Fruit fly (Drosophila melanogaster) whole organism, embryonic: ENCODE measurements around the gene Jon99Ciii.

ENCODE experiments used
- Ada2b ChIP-seq: fragments of 200-800 bp; sonication (Bioruptor generic); IDR thresholded peaks from 2 replicates; pipeline ENCODE4 v1.3.6; 2022; ENCODE audit warnings: missing biosample characterization, missing genetic modification characterization
- Atf6 ChIP-seq: fragments of 200-800 bp; sonication (Bioruptor generic); IDR thresholded peaks from 2 replicates; pipeline ENCODE4 v1.3.6; 2022; ENCODE audit warnings: missing biosample characterization, missing genetic modification characterization
- Bgb ChIP-seq: fragments of 200-800 bp; sonication (Bioruptor generic); IDR thresholded peaks from 2 replicates; pipeline ENCODE4 v1.3.6; 2022; ENCODE audit warnings: missing biosample characterization, missing genetic modification characterization; ENCODE audit not compliant: partially characterized antibody
- CG10959 ChIP-seq: fragments of 200-800 bp; sonication (Bioruptor generic); IDR thresholded peaks from 2 replicates; pipeline ENCODE4 v1.3.6; 2022; ENCODE audit warnings: missing biosample characterization, missing genetic modification characterization
- CG10979 ChIP-seq: fragments of 200-800 bp; sonication (Bioruptor generic); optimal IDR thresholded peaks from 2 replicates; lab custom pipeline; 2018; ENCODE audit warnings: missing biosample characterization, mild to moderate bottlenecking, missing genetic modification characterization, moderate library complexity
- CG11723 ChIP-seq: fragments of 200-800 bp; sonication (Bioruptor generic); optimal IDR thresholded peaks from 2 replicates; lab custom pipeline; 2017; ENCODE audit warnings: missing biosample characterization, mild to moderate bottlenecking, missing genetic modification characterization
- CG12104 ChIP-seq: fragments of 200-800 bp; sonication (Bioruptor generic); optimal IDR thresholded peaks from 3 replicates; lab custom pipeline; 2016; ENCODE audit warnings: missing biosample characterization, missing genetic modification characterization
- CG12155 ChIP-seq: fragments of 200-800 bp; sonication (Bioruptor generic); optimal IDR thresholded peaks from 3 replicates; lab custom pipeline; 2016; ENCODE audit warnings: missing biosample characterization, missing genetic modification characterization
- CG12744 ChIP-seq: fragments of 200-800 bp; sonication (Bioruptor generic); optimal IDR thresholded peaks from 2 replicates; lab custom pipeline; 2016; ENCODE audit warnings: missing biosample characterization, missing genetic modification characterization
- CG13287 ChIP-seq: fragments of 200-800 bp; sonication (Bioruptor generic); IDR thresholded peaks from 2 replicates; pipeline ENCODE4 v1.3.6; 2022; ENCODE audit warnings: missing biosample characterization, missing genetic modification characterization; ENCODE audit not compliant: partially characterized antibody
- CG13775 ChIP-seq: fragments of 200-800 bp; sonication (Bioruptor generic); optimal IDR thresholded peaks from 3 replicates; lab custom pipeline; 2017; ENCODE audit warnings: missing biosample characterization, mild to moderate bottlenecking, missing genetic modification characterization
- CG15479 ChIP-seq: fragments of 200-800 bp; sonication (Bioruptor generic); optimal IDR thresholded peaks from 3 replicates; lab custom pipeline; 2019; ENCODE audit warnings: missing biosample characterization, mild to moderate bottlenecking, missing genetic modification characterization, moderate library complexity
- CG16813 ChIP-seq: fragments of 200-800 bp; sonication (Bioruptor generic); IDR thresholded peaks from 3 replicates; pipeline ENCODE4 v1.3.6; 2022; ENCODE audit warnings: missing biosample characterization, missing genetic modification characterization; ENCODE audit not compliant: partially characterized antibody
- CG16815 ChIP-seq: fragments of 200-800 bp; sonication (Bioruptor generic); optimal IDR thresholded peaks from 3 replicates; lab custom pipeline; 2017; ENCODE audit warnings: missing biosample characterization, mild to moderate bottlenecking, missing genetic modification characterization
- CG2712 ChIP-seq: fragments of 200-800 bp; optimal IDR thresholded peaks from 3 replicates; lab custom pipeline; 2019; ENCODE audit warnings: missing biosample characterization, mild to moderate bottlenecking, missing genetic modification characterization, moderate library complexity
- CG42726 ChIP-seq: fragments of 200-800 bp; sonication (Bioruptor generic); IDR thresholded peaks from 2 replicates; pipeline ENCODE4 v1.3.6; 2022; ENCODE audit warnings: missing biosample characterization, missing genetic modification characterization; ENCODE audit not compliant: partially characterized antibody
- CG7357 ChIP-seq: fragments of 200-800 bp; sonication (Bioruptor generic); IDR thresholded peaks from 3 replicates; pipeline ENCODE4 v1.3.6; 2022; ENCODE audit warnings: missing biosample characterization, missing genetic modification characterization
- Dll ChIP-seq: fragments of 200-800 bp; sonication (Bioruptor generic); IDR thresholded peaks from 4 replicates; pipeline ENCODE4 v1.3.6; 2022; ENCODE audit warnings: missing biosample characterization, missing genetic modification characterization; ENCODE audit not compliant: partially characterized antibody
- Doc3 ChIP-seq: fragments of 200-800 bp; sonication (Bioruptor generic); IDR thresholded peaks from 3 replicates; pipeline ENCODE4 v1.3.6; 2022; ENCODE audit warnings: missing biosample characterization, missing genetic modification characterization; ENCODE audit not compliant: partially characterized antibody
- Dp ChIP-seq: fragments of 200-800 bp; sonication (Bioruptor generic); optimal IDR thresholded peaks from 2 replicates; lab custom pipeline; 2018; ENCODE audit warnings: missing biosample characterization, mild to moderate bottlenecking, missing genetic modification characterization, moderate library complexity
- E2f2 ChIP-seq: fragments of 200-800 bp; sonication (Bioruptor generic); IDR thresholded peaks from 2 replicates; pipeline ENCODE4 v1.3.6; 2022; ENCODE audit warnings: missing biosample characterization, missing genetic modification characterization
- H2.0 ChIP-seq: fragments of 200-800 bp; sonication (Bioruptor generic); IDR thresholded peaks from 2 replicates; pipeline ENCODE4 v1.3.6; 2022; ENCODE audit warnings: missing biosample characterization, missing genetic modification characterization
- HLH3B ChIP-seq: fragments of 200-800 bp; sonication (Bioruptor generic); IDR thresholded peaks from 2 replicates; pipeline ENCODE4 v1.3.6; 2022; ENCODE audit warnings: missing biosample characterization, missing genetic modification characterization
- Hr51 ChIP-seq, 2 experiments: fragments of 200-800 bp; sonication (Bioruptor generic); optimal IDR thresholded peaks; 2 replicates in 1 of 2; 3 replicates in 1 of 2; lab custom pipeline; 2016 to 2018; ENCODE audit warnings: missing biosample characterization in 2 of 2, missing genetic modification characterization in 2 of 2, mild to moderate bottlenecking in 1 of 2, moderate library complexity in 1 of 2
- MESR4 ChIP-seq: fragments of 200-800 bp; sonication (Bioruptor generic); optimal IDR thresholded peaks from 2 replicates; lab custom pipeline; 2018; ENCODE audit warnings: missing biosample characterization, mild to moderate bottlenecking, missing genetic modification characterization, moderate library complexity
- NFAT ChIP-seq: fragments of 200-800 bp; sonication (Bioruptor generic); IDR thresholded peaks from 2 replicates; pipeline ENCODE4 v1.3.6; 2022; ENCODE audit warnings: missing biosample characterization, missing genetic modification characterization
- Oaz ChIP-seq: fragments of 200-800 bp; sonication (Bioruptor generic); IDR thresholded peaks from 2 replicates; pipeline ENCODE4 v1.3.6; 2022; ENCODE audit warnings: missing biosample characterization, missing genetic modification characterization
- Ptx1 ChIP-seq: fragments of 200-800 bp; sonication (Bioruptor generic); IDR thresholded peaks from 2 replicates; pipeline ENCODE4 v1.3.6; 2022; ENCODE audit warnings: missing biosample characterization, missing genetic modification characterization
- Rfx ChIP-seq: fragments of 200-800 bp; sonication (Bioruptor generic); IDR thresholded peaks from 2 replicates; pipeline ENCODE4 v1.3.6; 2022; ENCODE audit warnings: missing biosample characterization, missing genetic modification characterization
- Scr ChIP-seq: fragments of 200-800 bp; sonication (Bioruptor generic); IDR thresholded peaks from 2 replicates; pipeline ENCODE4 v1.3.6; 2022; ENCODE audit warnings: missing biosample characterization, missing genetic modification characterization; ENCODE audit not compliant: partially characterized antibody
- Sin3A ChIP-seq: fragments of >200 bp; optimal IDR thresholded peaks from 2 replicates; lab custom pipeline; 2018
- ash1 ChIP-seq: fragments of 200-800 bp; sonication (Bioruptor generic); optimal IDR thresholded peaks from 2 replicates; lab custom pipeline; 2018; ENCODE audit warnings: missing biosample characterization, mild to moderate bottlenecking, missing genetic modification characterization
- bbx ChIP-seq: fragments of 200-800 bp; sonication (Bioruptor generic); IDR thresholded peaks from 2 replicates; pipeline ENCODE4 v1.3.6; 2022; ENCODE audit warnings: missing biosample characterization, missing genetic modification characterization; ENCODE audit not compliant: partially characterized antibody
- bigmax ChIP-seq: fragments of 200-800 bp; sonication (Bioruptor generic); optimal IDR thresholded peaks from 2 replicates; lab custom pipeline; 2018; ENCODE audit warnings: missing biosample characterization, mild to moderate bottlenecking, missing genetic modification characterization
- dmrt99B ChIP-seq: fragments of 200-800 bp; sonication (Bioruptor generic); optimal IDR thresholded peaks from 2 replicates; lab custom pipeline; 2018; ENCODE audit warnings: missing biosample characterization, mild to moderate bottlenecking, missing genetic modification characterization, moderate library complexity
- ems ChIP-seq: fragments of 200-800 bp; sonication (Bioruptor generic); optimal IDR thresholded peaks from 3 replicates; lab custom pipeline; 2016; ENCODE audit warnings: missing biosample characterization, missing genetic modification characterization
- gfzf ChIP-seq: fragments of 200-800 bp; sonication (Bioruptor generic); optimal IDR thresholded peaks from 2 replicates; lab custom pipeline; 2016; ENCODE audit warnings: missing biosample characterization, mild to moderate bottlenecking, missing genetic modification characterization, moderate library complexity
- hb ChIP-seq: fragments of 200-800 bp; sonication (Bioruptor generic); IDR thresholded peaks from 3 replicates; pipeline ENCODE4 v1.3.6; 2022; ENCODE audit warnings: missing biosample characterization, missing genetic modification characterization; ENCODE audit not compliant: partially characterized antibody
- hbn ChIP-seq: fragments of 200-800 bp; sonication (Bioruptor generic); IDR thresholded peaks from 2 replicates; pipeline ENCODE4 v1.3.6; 2022; ENCODE audit warnings: missing biosample characterization, missing genetic modification characterization; ENCODE audit not compliant: partially characterized antibody
- inv ChIP-seq: fragments of 200-800 bp; sonication (Bioruptor generic); IDR thresholded peaks from 2 replicates; pipeline ENCODE4 v1.3.6; 2022; ENCODE audit warnings: missing biosample characterization, missing genetic modification characterization; ENCODE audit not compliant: partially characterized antibody
- jing ChIP-seq: fragments of 200-800 bp; sonication (Bioruptor generic); optimal IDR thresholded peaks from 2 replicates; lab custom pipeline; 2018; ENCODE audit warnings: missing biosample characterization, mild to moderate bottlenecking, missing genetic modification characterization
- sens ChIP-seq: fragments of 200-800 bp; sonication (Bioruptor generic); peaks from one replicate; lab custom pipeline; 2016; ENCODE audit warnings: missing biosample characterization, missing genetic modification characterization
- sens-2 ChIP-seq: fragments of 200-800 bp; sonication (Bioruptor generic); IDR thresholded peaks from 2 replicates; pipeline ENCODE4 v1.3.6; 2022; ENCODE audit warnings: missing biosample characterization, missing genetic modification characterization
- sna ChIP-seq: fragments of 200-800 bp; sonication (Bioruptor generic); IDR thresholded peaks from 2 replicates; pipeline ENCODE4 v1.3.6; 2022; ENCODE audit warnings: missing biosample characterization, missing genetic modification characterization; ENCODE audit not compliant: partially characterized antibody
- ssp ChIP-seq: fragments of 200-800 bp; sonication (Bioruptor generic); IDR thresholded peaks from 2 replicates; pipeline ENCODE4 v1.3.6; 2022; ENCODE audit warnings: missing biosample characterization, missing genetic modification characterization
- unc-4 ChIP-seq: fragments of 200-800 bp; sonication (Bioruptor generic); IDR thresholded peaks from 2 replicates; pipeline ENCODE4 v1.3.6; 2022; ENCODE audit warnings: missing biosample characterization, missing genetic modification characterization; ENCODE audit not compliant: partially characterized antibody
- vnd ChIP-seq: fragments of 200-800 bp; sonication (Bioruptor generic); IDR thresholded peaks from 3 replicates; pipeline ENCODE4 v1.3.6; 2022; ENCODE audit warnings: missing biosample characterization, missing genetic modification characterization; ENCODE audit not compliant: partially characterized antibody
- wor ChIP-seq: fragments of 200-800 bp; sonication (Bioruptor generic); IDR thresholded peaks from 2 replicates; pipeline ENCODE4 v1.3.6; 2022; ENCODE audit warnings: missing biosample characterization, missing genetic modification characterization
- zen2 ChIP-seq: fragments of 200-800 bp; sonication (Bioruptor generic); IDR thresholded peaks from 3 replicates; pipeline ENCODE4 v1.3.6; 2022; ENCODE audit warnings: missing biosample characterization, missing genetic modification characterization; ENCODE audit not compliant: partially characterized antibody

The Jon99Ciii gene

DNA sequence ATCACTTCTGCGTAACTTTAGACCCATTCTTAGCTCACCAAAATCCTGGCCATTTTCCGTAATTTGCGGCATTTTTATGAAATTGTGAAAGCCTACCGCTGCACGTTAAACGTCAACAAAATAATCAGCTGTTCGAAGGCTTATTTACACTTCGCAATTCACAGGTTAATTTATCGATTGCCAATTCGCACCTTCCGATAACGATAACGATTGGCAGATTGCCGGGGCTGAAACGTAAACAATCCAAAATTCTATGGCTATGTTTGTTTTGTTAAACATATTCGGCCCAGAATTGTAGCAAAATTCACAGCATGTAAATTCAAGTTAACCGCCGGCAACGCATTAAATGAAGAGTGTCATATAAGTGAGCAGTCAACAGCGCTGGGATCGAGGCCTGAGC, 13.7 kb downstream of the Jon99Ciii start, which contains the start of the genes eIF2Balpha and Vps13B (continued):
- TF ChIP-seq Oaz (GFP tag; lab: Robert Waterston, UW) (0 out of 2 replicates have a peak, but pooled peaks have one; percentile 39), Sin3A (lab: Kevin White, UChicago) (peak; percentile 12), CG2712 (tag; lab: Kevin White, UChicago) (no peak), ems (GFP tag; lab: Kevin White, UChicago) (no peak), sens (GFP tag; lab: Kevin White, UChicago) (no peak), bbx (GFP tag; lab: Robert Waterston, UW) (peak; percentile 94), CG15479 (GFP tag; lab: Kevin White, UChicago) (no peak), inv (GFP tag; lab: Robert Waterston, UW) (peak; percentile 61; the same call in 1 of the 2 replicates), CG42726 (peak; percentile 65; the same call in 1 of the 2 replicates), HLH3B (peak; percentile 45; the same call in 1 of the 2 replicates), CG16813 (peak; percentile 59; the same call in 2 of the 3 replicates), E2f2 (GFP tag; lab: Robert Waterston, UW) (0 out of 2 replicates have a peak, but pooled peaks have one; percentile 22), Dp (peak; percentile 9), CG12155 (GFP tag; lab: Kevin White, UChicago) (no peak), sens-2 (no peak), hbn (GFP tag; lab: Robert Waterston, UW) (peak; percentile 68), vnd (GFP tag; lab: Robert Waterston, UW) (peak; percentile 53; the same call in 1 of the 3 replicates), bigmax (peak; percentile 80), Dll (GFP tag; lab: Robert Waterston, UW) (peak; percentile 83), Scr (peak; percentile 70), H2.0 (GFP tag; lab: Robert Waterston, UW) (peak; percentile 32; the same call in 1 of the 2 replicates), sna (GFP tag; lab: Robert Waterston, UW) (peak; percentile 81), jing (GFP tag; lab: Kevin White, UChicago) (no peak), dmrt99B (tag; lab: Kevin White, UChicago) (no peak), CG10979 (tag; lab: Kevin White, UChicago) (no peak), CG12104 (GFP tag; lab: Kevin White, UChicago) (no peak), gfzf (GFP tag; lab: Kevin White, UChicago) (peak; percentile 18), wor (GFP tag; lab: Robert Waterston, UW) (0 out of 2 replicates have a peak, but pooled peaks have one; percentile 19), CG12744 (no peak), Atf6 (0 out of 2 replicates have a peak, but pooled peaks have one; percentile 33), Hr51 (GFP tag; optimal IDR thresholded peaks at IDR 0.05; lab: Kevin White, UChicago) (no peak), NFAT (no peak), zen2 (GFP tag; lab: Robert Waterston, UW) (peak; percentile 100), CG16815 (no peak), MESR4 (GFP tag; lab: Kevin White, UChicago) (peak; percentile 35), Doc3 (GFP tag; lab: Robert Waterston, UW) (peak; percentile 85), CG10959 (GFP tag; lab: Robert Waterston, UW) (0 out of 2 replicates have a peak, but pooled peaks have one; percentile 6), CG13775 (GFP tag; lab: Kevin White, UChicago) (peak; percentile 83), Rfx (GFP tag; lab: Robert Waterston, UW) (no peak), Ptx1 (GFP tag; lab: Robert Waterston, UW) (no peak), unc-4 (GFP tag; lab: Robert Waterston, UW) (peak; percentile 66), Ada2b (GFP tag; lab: Robert Waterston, UW) (no peak), hb (GFP tag; lab: Robert Waterston, UW) (peak; percentile 78), Bgb (GFP tag; lab: Robert Waterston, UW) (peak; percentile 95), ssp (GFP tag; lab: Robert Waterston, UW) (0 out of 2 replicates have a peak, but pooled peaks have one; percentile 7), CG7357 (GFP tag; lab: Robert Waterston, UW) (no peak), CG11723 (GFP tag; lab: Kevin White, UChicago) (no peak), CG13287 (GFP tag; lab: Robert Waterston, UW) (peak; percentile 86), ash1 (no peak)
